Worm (Caenorhabditis elegans) whole organism, L3 larva: Measurements from ENCODE around the gene F40F8.1.

Experiments used
- R02D3.7 ChIP-seq: fragments of 150-350 bp; optimal IDR thresholded peaks from 2 replicates; lab custom pipeline; 2014; ENCODE audit warnings: missing biosample characterization, missing genetic modification characterization
- ZK546.5 ChIP-seq: sonication (generic microtip); optimal IDR thresholded peaks from 2 replicates; lab custom pipeline; 2017; ENCODE audit warnings: missing biosample characterization, missing genetic modification characterization
- aly-2 ChIP-seq: fragments of 150-350 bp; optimal IDR thresholded peaks from 2 replicates; lab custom pipeline; 2014; ENCODE audit warnings: missing biosample characterization, missing genetic modification characterization
- ama-1 ChIP-seq: fragments of 150-350 bp; optimal IDR thresholded peaks from 2 replicates; lab custom pipeline; 2018
- ceh-16 ChIP-seq: sonication (generic microtip); optimal IDR thresholded peaks from 2 replicates; lab custom pipeline; 2017; ENCODE audit warnings: missing biosample characterization, missing genetic modification characterization
- ceh-28 ChIP-seq: fragments of 150-350 bp; optimal IDR thresholded peaks from 2 replicates; lab custom pipeline; 2014; ENCODE audit warnings: missing biosample characterization, missing genetic modification reagents, missing genetic modification characterization
- ceh-82 ChIP-seq: fragments of 150-350 bp; optimal IDR thresholded peaks from 2 replicates; lab custom pipeline; 2014; ENCODE audit warnings: missing biosample characterization, missing genetic modification characterization
- ceh-9 ChIP-seq: sonication (generic microtip); optimal IDR thresholded peaks from 2 replicates; lab custom pipeline; 2018; ENCODE audit warnings: missing biosample characterization, missing genetic modification characterization
- daf-12 ChIP-seq: fragments of 150-350 bp; optimal IDR thresholded peaks from 2 replicates; lab custom pipeline; 2014; ENCODE audit warnings: missing biosample characterization, missing genetic modification reagents, missing genetic modification characterization
- egl-5 ChIP-seq: fragments of 150-350 bp; optimal IDR thresholded peaks from 2 replicates; lab custom pipeline; 2017; ENCODE audit warnings: missing biosample characterization, missing genetic modification reagents, missing genetic modification characterization, inconsistent platforms
- elt-2 ChIP-seq: sonication (generic microtip); optimal IDR thresholded peaks from 2 replicates; lab custom pipeline; 2016; ENCODE audit warnings: missing genetic modification reagents, mild to moderate bottlenecking, missing genetic modification characterization, missing compliant biosample characterization
- elt-3 ChIP-seq, 3 experiments: fragments of 150-350 bp in 1 of 3; sonication (generic microtip) in 2 of 3; optimal IDR thresholded peaks; 2 replicates in 2 of 3; 4 replicates in 1 of 3; lab custom pipeline; 2014 to 2017; ENCODE audit warnings: missing biosample characterization in 3 of 3, missing genetic modification characterization in 3 of 3
- eor-1 ChIP-seq, 2 experiments: fragments of 150-350 bp; optimal IDR thresholded peaks; 2 replicates each; lab custom pipeline; 2014 to 2018; ENCODE audit warnings: missing biosample characterization in 2 of 2, missing genetic modification characterization in 2 of 2
- fkh-10 ChIP-seq: sonication (generic microtip); optimal IDR thresholded peaks from 2 replicates; lab custom pipeline; 2017; ENCODE audit warnings: missing biosample characterization, missing genetic modification reagents, missing genetic modification characterization
- fkh-2 ChIP-seq: fragments of 150-350 bp; optimal IDR thresholded peaks from 2 replicates; lab custom pipeline; 2014; ENCODE audit warnings: missing biosample characterization, missing genetic modification reagents, missing genetic modification characterization
- fos-1 ChIP-seq: fragments of 150-350 bp; optimal IDR thresholded peaks from 2 replicates; lab custom pipeline; 2014; ENCODE audit warnings: missing biosample characterization, missing genetic modification characterization
- hmg-11 ChIP-seq: sonication (generic microtip); optimal IDR thresholded peaks from 2 replicates; lab custom pipeline; 2016; ENCODE audit warnings: missing genetic modification characterization, missing compliant biosample characterization
- jun-1 ChIP-seq: fragments of 150-350 bp; optimal IDR thresholded peaks from 2 replicates; lab custom pipeline; 2014; ENCODE audit warnings: missing biosample characterization, missing genetic modification reagents, missing genetic modification characterization
- lin-15B ChIP-seq: fragments of 150-350 bp; optimal IDR thresholded peaks from 2 replicates; lab custom pipeline; 2014; ENCODE audit warnings: missing biosample characterization, missing genetic modification characterization
- lin-39 ChIP-seq: fragments of 150-350 bp; optimal IDR thresholded peaks from 2 replicates; lab custom pipeline; 2018; ENCODE audit warnings: missing biosample characterization, missing genetic modification reagents, missing genetic modification characterization
- mdl-1 ChIP-seq: fragments of 150-350 bp; optimal IDR thresholded peaks from 2 replicates; lab custom pipeline; 2014; ENCODE audit warnings: missing biosample characterization, missing genetic modification characterization
- mml-1 ChIP-seq: fragments of 150-350 bp; sonication (generic microtip); optimal IDR thresholded peaks from 3 replicates; lab custom pipeline; 2014; ENCODE audit warnings: missing biosample characterization, missing genetic modification characterization
- nfya-1 ChIP-seq: sonication (generic microtip); optimal IDR thresholded peaks from 2 replicates; lab custom pipeline; 2017; ENCODE audit warnings: missing genetic modification characterization, mild to moderate bottlenecking, missing compliant biosample characterization, antibody characterized with exemption, moderate library complexity; ENCODE audit not compliant: insufficient read depth
- nhr-11 ChIP-seq: fragments of 150-350 bp; optimal IDR thresholded peaks from 2 replicates; lab custom pipeline; 2014; ENCODE audit warnings: missing biosample characterization, missing genetic modification characterization
- nhr-12 ChIP-seq: fragments of 150-350 bp; optimal IDR thresholded peaks from 2 replicates; lab custom pipeline; 2014; ENCODE audit warnings: missing biosample characterization, missing genetic modification characterization
- nhr-23 ChIP-seq: fragments of 150-350 bp; optimal IDR thresholded peaks from 2 replicates; lab custom pipeline; 2014; ENCODE audit warnings: missing biosample characterization, missing genetic modification reagents, missing genetic modification characterization
- nhr-237 ChIP-seq: fragments of 150-350 bp; optimal IDR thresholded peaks from 2 replicates; lab custom pipeline; 2014; ENCODE audit warnings: missing biosample characterization, missing genetic modification characterization
- nhr-25 ChIP-seq: sonication (generic microtip); optimal IDR thresholded peaks from 2 replicates; lab custom pipeline; 2017; ENCODE audit warnings: missing biosample characterization, missing genetic modification characterization
- nhr-28 ChIP-seq: fragments of 150-350 bp; optimal IDR thresholded peaks from 2 replicates; lab custom pipeline; 2014; ENCODE audit warnings: missing biosample characterization, missing genetic modification characterization
- nhr-43 ChIP-seq: sonication (generic microtip); optimal IDR thresholded peaks from 2 replicates; lab custom pipeline; 2016; ENCODE audit warnings: mild to moderate bottlenecking, missing genetic modification characterization, missing compliant biosample characterization; ENCODE audit not compliant: poor library complexity, severe bottlenecking
- nhr-67 ChIP-seq: fragments of 150-350 bp; optimal IDR thresholded peaks from 2 replicates; lab custom pipeline; 2014; ENCODE audit warnings: missing biosample characterization, missing genetic modification characterization
- nhr-76 ChIP-seq: fragments of 150-350 bp; sonication (generic microtip); optimal IDR thresholded peaks from 5 replicates; lab custom pipeline; 2014; ENCODE audit warnings: missing biosample characterization, missing genetic modification characterization
- pha-4 ChIP-seq: fragments of 150-350 bp; optimal IDR thresholded peaks from 2 replicates; lab custom pipeline; 2014; ENCODE audit warnings: missing biosample characterization, missing genetic modification reagents, missing genetic modification characterization
- pqm-1 ChIP-seq: fragments of 150-350 bp; optimal IDR thresholded peaks from 2 replicates; lab custom pipeline; 2017; ENCODE audit warnings: missing biosample characterization, missing genetic modification characterization, inconsistent platforms
- sea-2 ChIP-seq: fragments of 150-350 bp; sonication (generic microtip); optimal IDR thresholded peaks from 4 replicates; lab custom pipeline; 2014; ENCODE audit warnings: missing biosample characterization, missing genetic modification reagents, missing genetic modification characterization
- snpc-4 ChIP-seq: fragments of 150-350 bp; optimal IDR thresholded peaks from 2 replicates; lab custom pipeline; 2014; ENCODE audit warnings: missing biosample characterization, missing genetic modification characterization
- tbx-2 ChIP-seq: sonication (generic microtip); optimal IDR thresholded peaks from 2 replicates; lab custom pipeline; 2016; ENCODE audit warnings: mild to moderate bottlenecking, missing genetic modification characterization, missing compliant biosample characterization
- unc-39 ChIP-seq: sonication (generic microtip); optimal IDR thresholded peaks from 4 replicates; lab custom pipeline; 2017; ENCODE audit warnings: missing biosample characterization, missing genetic modification characterization
- unc-62 ChIP-seq: fragments of 150-350 bp; sonication (generic microtip); optimal IDR thresholded peaks from 4 replicates; lab custom pipeline; 2014; ENCODE audit warnings: missing biosample characterization, missing genetic modification reagents, missing genetic modification characterization
- zag-1 ChIP-seq: fragments of 150-350 bp; optimal IDR thresholded peaks from 2 replicates; lab custom pipeline; 2014; ENCODE audit warnings: missing biosample characterization, missing genetic modification characterization
- ztf-11 ChIP-seq: fragments of 150-350 bp; optimal IDR thresholded peaks from 2 replicates; lab custom pipeline; 2014; ENCODE audit warnings: missing biosample characterization, missing genetic modification characterization
- ztf-4 ChIP-seq: fragments of 150-350 bp; optimal IDR thresholded peaks from 2 replicates; lab custom pipeline; 2014; ENCODE audit warnings: missing biosample characterization, missing genetic modification characterization

F40F8.1 gene

ce11 chrII:11161675-11162074, 34.2 kb downstream of the F40F8.1 start:
- no peak for TF ChIP-seq R02D3.7 (tag; lab: Kevin White, UChicago)
- TF ChIP-seq nhr-25 (tag; lab: Kevin White, UChicago), result peak; percentile 26

ce11 chrII:11162390-11162789, 34.9 kb downstream of the F40F8.1 start, which contains the start of gene ptr-13:
Gene ptr-13 (minus strand): TSS chrII:11162481.
- TF ChIP-seq ceh-9 (tag; lab: Kevin White, UChicago) (no peak), elt-3 (tag; optimal IDR thresholded peaks at IDR 0.05; lab: Kevin White, UChicago) (peak in 1 of 3 experiments; percentile 24), aly-2 (tag; lab: Kevin White, UChicago) (no peak), nhr-11 (tag; lab: Kevin White, UChicago) (no peak), nhr-43 (tag; lab: Kevin White, UChicago) (no peak), nhr-12 (no peak)

DNA sequence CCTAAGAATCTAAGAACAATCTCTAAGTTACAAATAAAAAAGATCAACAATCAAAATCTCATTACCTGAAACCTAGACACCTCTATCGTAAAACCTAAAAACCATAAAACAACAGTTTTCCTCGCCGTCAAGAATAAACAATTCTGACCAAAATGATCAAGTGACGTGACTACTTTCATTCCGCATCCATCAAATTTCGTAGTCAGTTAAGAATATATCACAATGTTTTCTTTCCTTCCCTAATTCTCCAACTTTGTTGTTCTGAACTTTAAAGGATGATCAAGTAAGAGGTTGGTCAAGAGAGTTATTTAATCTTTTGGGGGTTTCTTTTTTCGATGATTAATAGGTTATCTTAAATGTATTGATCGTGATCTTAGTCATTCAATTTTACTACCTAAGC, 35.8 kb downstream of the F40F8.1 start:
- TF ChIP-seq hmg-11 (tag; lab: Kevin White, UChicago), result no peak
- no peak for TF ChIP-seq zag-1 (tag; lab: Kevin White, UChicago)
- no peak for TF ChIP-seq fos-1 (tag; lab: Kevin White, UChicago)
- no peak for TF ChIP-seq ztf-4 (tag; lab: Kevin White, UChicago)
- no peak for TF ChIP-seq nfya-1
- no peak for TF ChIP-seq lin-15B (tag; lab: Kevin White, UChicago)
- TF ChIP-seq mml-1 (tag; lab: Kevin White, UChicago), result no peak
- no peak for TF ChIP-seq nhr-11 (tag; lab: Kevin White, UChicago)
- TF ChIP-seq nhr-28 (tag; lab: Kevin White, UChicago), result no peak
- TF ChIP-seq pqm-1, result no peak
- TF ChIP-seq ceh-9 (tag; lab: Kevin White, UChicago), result no peak
- no peak for TF ChIP-seq snpc-4 (tag; lab: Kevin White, UChicago)
- TF ChIP-seq ztf-11 (tag; lab: Kevin White, UChicago), result no peak

ce11 chrII:11166414-11166813, 39.0 kb downstream of the F40F8.1 start:
- TF ChIP-seq elt-2 (tag; lab: Kevin White, UChicago), result no peak
- TF ChIP-seq lin-39 (tag; lab: Kevin White, UChicago), result no peak
- no peak for TF ChIP-seq ama-1 (lab: Kevin White, UChicago)
- peak; percentile 69 for TF ChIP-seq snpc-4 (tag; lab: Kevin White, UChicago)
- TF ChIP-seq elt-3 (tag; optimal IDR thresholded peaks at IDR 0.05; lab: Kevin White, UChicago), result no peak
- no peak for TF ChIP-seq lin-15B (tag; lab: Kevin White, UChicago)
- no peak for TF ChIP-seq aly-2 (tag; lab: Kevin White, UChicago)
- TF ChIP-seq pha-4 (tag; lab: Kevin White, UChicago), result peak; percentile 43
- no peak for TF ChIP-seq daf-12 (tag; lab: Kevin White, UChicago)
- TF ChIP-seq ztf-4 (tag; lab: Kevin White, UChicago), result no peak
- no peak for TF ChIP-seq eor-1 (tag; optimal IDR thresholded peaks at IDR 0.05; lab: Kevin White, UChicago)
- TF ChIP-seq pqm-1, result no peak
- TF ChIP-seq ceh-16 (tag; lab: Kevin White, UChicago), result no peak
- TF ChIP-seq nhr-28 (tag; lab: Kevin White, UChicago), result no peak
- peak; percentile 40 for TF ChIP-seq nfya-1

ce11 chrII:11167039-11167438, 39.6 kb downstream of the F40F8.1 start:
- TF ChIP-seq hmg-11 (tag; lab: Kevin White, UChicago), result peak; percentile 51
- TF ChIP-seq lin-15B (tag; lab: Kevin White, UChicago), result peak; percentile 40
- no peak for TF ChIP-seq sea-2 (GFP tag; lab: Kevin White, UChicago)
- TF ChIP-seq elt-3 (tag; optimal IDR thresholded peaks at IDR 0.05; lab: Kevin White, UChicago), result no peak
- TF ChIP-seq nhr-76 (tag; lab: Kevin White, UChicago), result no peak
- TF ChIP-seq fos-1 (tag; lab: Kevin White, UChicago), result no peak
- TF ChIP-seq pha-4 (tag; lab: Kevin White, UChicago), result peak; percentile 34
- no peak for TF ChIP-seq zag-1 (tag; lab: Kevin White, UChicago)
- TF ChIP-seq unc-39, result no peak
- peak; percentile 36 for TF ChIP-seq tbx-2 (tag; lab: Kevin White, UChicago)
- TF ChIP-seq ceh-16 (tag; lab: Kevin White, UChicago), result no peak
- no peak for TF ChIP-seq nhr-67 (tag; lab: Kevin White, UChicago)
- no peak for TF ChIP-seq pqm-1
- no peak for TF ChIP-seq mdl-1 (tag; lab: Kevin White, UChicago)
- peak; percentile 48 for TF ChIP-seq ceh-28
- TF ChIP-seq R02D3.7 (tag; lab: Kevin White, UChicago), result peak; percentile 54
- no peak for TF ChIP-seq nhr-237 (tag; lab: Kevin White, UChicago)
- TF ChIP-seq daf-12 (tag; lab: Kevin White, UChicago), result no peak
- TF ChIP-seq elt-2 (tag; lab: Kevin White, UChicago), result peak; percentile 50
- TF ChIP-seq nhr-12, result no peak
- TF ChIP-seq jun-1 (tag; lab: Kevin White, UChicago), result no peak
- no peak for TF ChIP-seq ZK546.5 (tag; lab: Kevin White, UChicago)
- TF ChIP-seq nhr-11 (tag; lab: Kevin White, UChicago), result no peak
- TF ChIP-seq snpc-4 (tag; lab: Kevin White, UChicago), result peak; percentile 99
- TF ChIP-seq fkh-10 (GFP tag; lab: Kevin White, UChicago), result no peak
- TF ChIP-seq fkh-2 (tag; lab: Kevin White, UChicago), result no peak
- peak; percentile 70 for TF ChIP-seq nhr-23 (tag; lab: Kevin White, UChicago)
- no peak for TF ChIP-seq unc-62 (GFP tag; lab: Kevin White, UChicago)
- no peak for TF ChIP-seq egl-5 (tag; lab: Kevin White, UChicago)
- peak; percentile 91 for TF ChIP-seq nhr-43 (tag; lab: Kevin White, UChicago)
- TF ChIP-seq lin-39 (tag; lab: Kevin White, UChicago), result peak; percentile 28
- peak; percentile 21 for TF ChIP-seq ceh-82 (tag; lab: Kevin White, UChicago)
- no peak for TF ChIP-seq nhr-28 (tag; lab: Kevin White, UChicago)
